Fruit fly (Drosophila melanogaster) whole organism, pupa: Measurements from ENCODE around the gene CG42812.

Experiments
- CG12605 ChIP-seq: fragments of 200-800 bp; sonication (Bioruptor generic); IDR thresholded peaks from 2 replicates; pipeline ENCODE4 v1.3.6; 2022; ENCODE audit warnings: missing biosample characterization, missing genetic modification characterization
- CG13204 ChIP-seq: fragments of 200-800 bp; sonication (Bioruptor generic); optimal IDR thresholded peaks from 2 replicates; lab custom pipeline; 2018; ENCODE audit warnings: missing biosample characterization, mild to moderate bottlenecking, missing genetic modification characterization, moderate library complexity
- CG14655 ChIP-seq: fragments of 200-800 bp; sonication (Bioruptor generic); optimal IDR thresholded peaks from 3 replicates; lab custom pipeline; 2017; ENCODE audit warnings: mild to moderate bottlenecking, missing biosample characterization, missing genetic modification reagents, missing genetic modification characterization
- CG34367 ChIP-seq: fragments of 200-800 bp; sonication (Bioruptor generic); optimal IDR thresholded peaks from 2 replicates; lab custom pipeline; 2018; ENCODE audit warnings: missing biosample characterization, mild to moderate bottlenecking, missing genetic modification characterization
- CG8301 ChIP-seq: fragments of 200-800 bp; sonication (Bioruptor generic); optimal IDR thresholded peaks from 2 replicates; lab custom pipeline; 2018; ENCODE audit warnings: missing biosample characterization, mild to moderate bottlenecking, missing genetic modification characterization
- CG9948 ChIP-seq: fragments of 200-800 bp; sonication (Bioruptor generic); optimal IDR thresholded peaks from 2 replicates; lab custom pipeline; 2018; ENCODE audit warnings: missing biosample characterization, mild to moderate bottlenecking, missing genetic modification characterization, moderate library complexity
- Snoo ChIP-seq: fragments of 200-800 bp; sonication (Bioruptor generic); optimal IDR thresholded peaks from 3 replicates; lab custom pipeline; 2017; ENCODE audit warnings: missing biosample characterization, mild to moderate bottlenecking, missing genetic modification characterization, inconsistent platforms

dm6 chr3R:24367120-24367519 is 844 bp downstream of the CG42812 start, which contains the start of gene CG42811:
- no peak for TF ChIP-seq CG12605 (GFP tag; lab: Robert Waterston, UW)
- TF ChIP-seq CG9948 (tag; lab: Kevin White, UChicago), result no peak
- no peak for TF ChIP-seq Snoo (tag; lab: Kevin White, UChicago)
- TF ChIP-seq CG8301 (tag; lab: Kevin White, UChicago), result no peak
- no peak for TF ChIP-seq CG14655 (GFP tag; lab: Kevin White, UChicago)
- TF ChIP-seq CG34367 (tag; lab: Kevin White, UChicago), result no peak
- no peak for TF ChIP-seq CG13204 (GFP tag; lab: Kevin White, UChicago)
